Worm (Caenorhabditis elegans) whole organism, mixed stage, embryonic: ENCODE data around the gene K03H1.12.

ENCODE experiments used
- ceh-83 ChIP-seq: fragments of 200-800 bp; sonication (Bioruptor generic); optimal IDR thresholded peaks from 2 replicates; lab custom pipeline; 2018; ENCODE audit warnings: mild to moderate bottlenecking, missing genetic modification characterization, missing compliant biosample characterization
- cnd-1 ChIP-seq: fragments of 200-800 bp; sonication (Bioruptor generic); optimal IDR thresholded peaks from 2 replicates; lab custom pipeline; 2018; ENCODE audit warnings: mild to moderate bottlenecking, missing genetic modification characterization, missing compliant biosample characterization
- mep-1 ChIP-seq: fragments of 150-350 bp; optimal IDR thresholded peaks from 2 replicates; lab custom pipeline; 2017; ENCODE audit warnings: missing biosample characterization, missing genetic modification reagents, missing genetic modification characterization, inconsistent platforms
- mls-2 ChIP-seq: sonication (generic microtip); optimal IDR thresholded peaks from 2 replicates; lab custom pipeline; 2016; ENCODE audit warnings: mild to moderate bottlenecking, missing genetic modification characterization, moderate library complexity, missing compliant biosample characterization
- nhr-12 ChIP-seq: fragments of 150-350 bp; optimal IDR thresholded peaks from 2 replicates; lab custom pipeline; 2014; ENCODE audit warnings: missing biosample characterization, missing genetic modification characterization
- nhr-237 ChIP-seq: fragments of 150-350 bp; optimal IDR thresholded peaks from 2 replicates; lab custom pipeline; 2014; ENCODE audit warnings: missing biosample characterization, missing genetic modification characterization
- nhr-28 ChIP-seq: fragments of 150-350 bp; optimal IDR thresholded peaks from 2 replicates; lab custom pipeline; 2014; ENCODE audit warnings: missing biosample characterization, missing genetic modification characterization
- snpc-4 ChIP-seq: fragments of 150-350 bp; optimal IDR thresholded peaks from 2 replicates; lab custom pipeline; 2014; ENCODE audit warnings: missing biosample characterization, missing genetic modification characterization
- sptf-1 ChIP-seq: sonication (generic microtip); optimal IDR thresholded peaks from 2 replicates; lab custom pipeline; 2017; ENCODE audit warnings: mild to moderate bottlenecking, missing genetic modification characterization, moderate library complexity, missing compliant biosample characterization
- unc-62 ChIP-seq: fragments of 150-350 bp; optimal IDR thresholded peaks from 2 replicates; lab custom pipeline; 2014; ENCODE audit warnings: missing biosample characterization, missing genetic modification reagents, missing genetic modification characterization

ce11 chrIII:9912998-9913397 is 28.4 kb upstream of the K03H1.12 start:
- TF ChIP-seq sptf-1 (no peak), mep-1 (tag; lab: Kevin White, UChicago) (no peak), ceh-83 (GFP tag; lab: Kevin White, UChicago) (no peak), nhr-28 (tag; lab: Kevin White, UChicago) (no peak), snpc-4 (no peak), nhr-12 (tag; lab: Kevin White, UChicago) (no peak), nhr-237 (tag; lab: Kevin White, UChicago) (no peak), unc-62 (no peak), mls-2 (no peak), cnd-1 (tag; lab: Kevin White, UChicago) (no peak)
